Fruit fly (Drosophila melanogaster): Measurements from ENCODE around the gene kmg.

- no peak for TF ChIP-seq Hr78 (GFP tag; optimal IDR thresholded peaks at IDR 0.05)
- peak; percentile 0 for TF ChIP-seq Hr83 (GFP tag; optimal IDR thresholded peaks at IDR 0.05; ENCODE audit: poor library complexity, severe bottlenecking)
- no peak for TF ChIP-seq usp (GFP tag; optimal IDR thresholded peaks at IDR 0.05)
- no peak for TF ChIP-seq psq (GFP tag; optimal IDR thresholded peaks at IDR 0.05)
- no peak for TF ChIP-seq Jra (GFP tag; optimal IDR thresholded peaks at IDR 0.05)
- TF ChIP-seq h (GFP tag; optimal IDR thresholded peaks at IDR 0.05): peak; percentile 42
- TF ChIP-seq dmrt93B (GFP tag; optimal IDR thresholded peaks at IDR 0.05): no peak
- no peak for TF ChIP-seq Abd-B (GFP tag; optimal IDR thresholded peaks at IDR 0.05)
- no peak for TF ChIP-seq jim (GFP tag; optimal IDR thresholded peaks at IDR 0.05)
- no peak for TF ChIP-seq sage (GFP tag; optimal IDR thresholded peaks at IDR 0.05)
- TF ChIP-seq Myc (optimal IDR thresholded peaks at IDR 0.05): no peak
- no peak for TF ChIP-seq CrebA (GFP tag; optimal IDR thresholded peaks at IDR 0.05; ENCODE audit: borderline replicate concordance)
These were observed 45.8 kb downstream of the kmg start for dm6 chr2L:13206077-13206668.
